Worm (Caenorhabditis elegans): ENCODE data around the gene dsl-2.
A peak's percentile ranks its signal among the peaks of the same experiment; 100 is the strongest.

The dsl-2 gene

ce11 chrIV:1167352-1167751 is 37.4 kb downstream of the dsl-2 start:
- TF ChIP-seq nhr-6 (tag; optimal IDR thresholded peaks at IDR 0.05) (no peak), mdl-1 (tag; optimal IDR thresholded peaks at IDR 0.05) (no peak), aly-2 (tag; optimal IDR thresholded peaks at IDR 0.05) (no peak), ztf-1 (GFP tag; conservative IDR thresholded peaks at IDR 0.05) (no peak), nhr-11 (tag; optimal IDR thresholded peaks at IDR 0.05) (no peak), zag-1 (tag; optimal IDR thresholded peaks at IDR 0.05) (no peak), elt-1 (tag; optimal IDR thresholded peaks at IDR 0.05) (no peak), skn-1 (tag; optimal IDR thresholded peaks at IDR 0.05) (no peak)

- TF ChIP-seq aly-2 (tag; optimal IDR thresholded peaks at IDR 0.05) (no peak), gmeb-1 (tag; optimal IDR thresholded peaks at IDR 0.05) (no peak), ama-1 (optimal IDR thresholded peaks at IDR 0.05) (no peak), ceh-16 (tag; optimal IDR thresholded peaks at IDR 0.05) (no peak), skn-1 (tag; optimal IDR thresholded peaks at IDR 0.05) (no peak), egl-27 (tag; optimal IDR thresholded peaks at IDR 0.05) (no peak), fos-1 (tag; optimal IDR thresholded peaks at IDR 0.05) (no peak), blmp-1 (tag; optimal IDR thresholded peaks at IDR 0.05; ENCODE audit: insufficient read depth) (no peak), nhr-129 (tag; optimal IDR thresholded peaks at IDR 0.05) (no peak), nhr-77 (tag; optimal IDR thresholded peaks at IDR 0.05) (no peak), unc-39 (tag; optimal IDR thresholded peaks at IDR 0.05) (no peak), sma-9 (GFP tag; optimal IDR thresholded peaks at IDR 0.05) (no peak), sma-9 (tag; optimal IDR thresholded peaks at IDR 0.05) (no peak), ztf-11 (tag; optimal IDR thresholded peaks at IDR 0.05) (no peak), mdl-1 (tag; optimal IDR thresholded peaks at IDR 0.05) (no peak), lin-13 (GFP tag; optimal IDR thresholded peaks at IDR 0.05) (no peak), lin-39 (tag; optimal IDR thresholded peaks at IDR 0.05) (no peak)
Observed at ce11 chrIV:1163126-1163525, 41.6 kb downstream of the dsl-2 start, which contains the start of gene C50A2.7. C50A2.7 (plus strand) TSS chrIV:1163426.

ce11 chrIV:1160386-1160785 is 44.4 kb downstream of the dsl-2 start, which contains the start of gene ets-8:
ets-8 (minus strand) TSS chrIV:1160486.
- TF ChIP-seq aly-2 (tag; optimal IDR thresholded peaks at IDR 0.05) (no peak), mbf-1 (tag; optimal IDR thresholded peaks at IDR 0.05) (no peak), R02D3.7 (tag; optimal IDR thresholded peaks at IDR 0.05) (no peak), ceh-82 (tag; optimal IDR thresholded peaks at IDR 0.05) (no peak), gmeb-1 (tag; optimal IDR thresholded peaks at IDR 0.05) (no peak), crh-2 (tag; optimal IDR thresholded peaks at IDR 0.05) (no peak), ztf-1 (GFP tag; conservative IDR thresholded peaks at IDR 0.05) (no peak), nhr-77 (tag; optimal IDR thresholded peaks at IDR 0.05) (no peak), nhr-11 (tag; optimal IDR thresholded peaks at IDR 0.05) (no peak)

- TF ChIP-seq crh-2 (tag; optimal IDR thresholded peaks at IDR 0.05): no peak
- TF ChIP-seq lin-11 (tag; optimal IDR thresholded peaks at IDR 0.05): no peak
- no peak for TF ChIP-seq nhr-11 (tag; optimal IDR thresholded peaks at IDR 0.05)
- no peak for TF ChIP-seq mdl-1 (tag; optimal IDR thresholded peaks at IDR 0.05)
- TF ChIP-seq Y55F3AM.14 (GFP tag; optimal IDR thresholded peaks at IDR 0.05): no peak
- no peak for TF ChIP-seq lin-39 (tag; optimal IDR thresholded peaks at IDR 0.05)
- no peak for TF ChIP-seq ceh-16 (tag; optimal IDR thresholded peaks at IDR 0.05)
- TF ChIP-seq zag-1 (tag; optimal IDR thresholded peaks at IDR 0.05): no peak
- no peak for TF ChIP-seq mbf-1 (tag; optimal IDR thresholded peaks at IDR 0.05)
- no peak for TF ChIP-seq alr-1 (tag; optimal IDR thresholded peaks at IDR 0.05)
- TF ChIP-seq nhr-77 (tag; optimal IDR thresholded peaks at IDR 0.05): no peak
Observed at ce11 chrIV:1157928-1158327, 46.8 kb downstream of the dsl-2 start, which contains the start of gene C50A2.3. C50A2.3 (minus strand) TSS chrIV:1158028.

- TF ChIP-seq nhr-25 (tag; optimal IDR thresholded peaks at IDR 0.05) (peak; percentile 38), nhr-12 (tag; optimal IDR thresholded peaks at IDR 0.05) (no peak)
Observed at ce11 chrIV:1155206-1155605, 49.6 kb downstream of the dsl-2 start.

Measured in whole organism, L2 larva.